Worm (Caenorhabditis elegans) whole organism, young adult: ENCODE measurements around the gene sel-10.

Source experiments
- B0035.1 ChIP-seq: sonication (generic microtip); optimal IDR thresholded peaks from 2 replicates; lab custom pipeline; 2016; ENCODE audit warnings: missing genetic modification characterization, mild to moderate bottlenecking, missing compliant biosample characterization, missing genotype, missing genetic modification reagents
- B0336.3 ChIP-seq: fragments of 200-800 bp; sonication (Bioruptor generic); IDR thresholded peaks from 2 replicates; pipeline ENCODE4 v1.3.6; 2022; ENCODE audit warnings: missing genetic modification characterization, missing compliant biosample characterization
- D2030.7 ChIP-seq: fragments of 200-800 bp; sonication (Bioruptor generic); IDR thresholded peaks from 2 replicates; pipeline ENCODE4 v1.3.6; 2022; ENCODE audit warnings: missing genetic modification reagents, missing genetic modification characterization, missing compliant biosample characterization
- F10E7.11 ChIP-seq: sonication (generic microtip); optimal IDR thresholded peaks from 2 replicates; lab custom pipeline; 2017; ENCODE audit warnings: mild to moderate bottlenecking, missing genetic modification characterization, moderate library complexity, missing compliant biosample characterization
- F22D6.2 ChIP-seq: sonication (generic microtip); optimal IDR thresholded peaks from 2 replicates; lab custom pipeline; 2016; ENCODE audit warnings: mild to moderate bottlenecking, missing genetic modification characterization, missing compliant biosample characterization
- F57C9.4 ChIP-seq: sonication (generic microtip); optimal IDR thresholded peaks from 2 replicates; lab custom pipeline; 2017; ENCODE audit warnings: mild to moderate bottlenecking, missing genetic modification characterization, missing compliant biosample characterization
- K11D2.4 ChIP-seq: fragments of 200-800 bp; sonication (Bioruptor generic); IDR thresholded peaks from 2 replicates; pipeline ENCODE4 v1.3.6; 2022; ENCODE audit warnings: missing genetic modification reagents, missing genetic modification characterization, missing compliant biosample characterization
- K12H6.12 ChIP-seq: fragments of 200-800 bp; sonication (Bioruptor generic); optimal IDR thresholded peaks from 2 replicates; lab custom pipeline; 2018; ENCODE audit warnings: mild to moderate bottlenecking, missing genetic modification characterization, missing compliant biosample characterization
- T07F8.4 ChIP-seq: sonication (generic microtip); optimal IDR thresholded peaks from 2 replicates; lab custom pipeline; 2016; ENCODE audit warnings: mild to moderate bottlenecking, missing genetic modification characterization, moderate library complexity, missing compliant biosample characterization
- T26A5.8 ChIP-seq: sonication (generic microtip); optimal IDR thresholded peaks from 2 replicates; lab custom pipeline; 2016; ENCODE audit warnings: missing genetic modification characterization, missing compliant biosample characterization
- Y79H2A.3 ChIP-seq: fragments of 200-800 bp; sonication (Bioruptor generic); conservative IDR thresholded peaks from 2 replicates; pipeline ENCODE4 v1.3.6; 2022; ENCODE audit warnings: missing genetic modification reagents, missing genetic modification characterization, missing compliant biosample characterization
- aptf-3 ChIP-seq: fragments of 200-800 bp; sonication (Bioruptor generic); IDR thresholded peaks from 2 replicates; pipeline ENCODE4 v1.3.6; 2022; ENCODE audit warnings: missing genetic modification characterization, missing compliant biosample characterization
- attf-5 ChIP-seq: fragments of 200-800 bp; sonication (Bioruptor generic); optimal IDR thresholded peaks from 2 replicates; lab custom pipeline; 2018; ENCODE audit warnings: mild to moderate bottlenecking, missing genetic modification characterization, missing compliant biosample characterization
- bed-1 ChIP-seq: fragments of 200-800 bp; sonication (Bioruptor generic); IDR thresholded peaks from 2 replicates; pipeline ENCODE4 v1.3.6; 2022; ENCODE audit warnings: missing genetic modification reagents, missing genetic modification characterization, missing compliant biosample characterization
- ccch-3 ChIP-seq: fragments of 200-800 bp; sonication (Bioruptor generic); optimal IDR thresholded peaks from 2 replicates; lab custom pipeline; 2018; ENCODE audit warnings: mild to moderate bottlenecking, missing genetic modification characterization, missing compliant biosample characterization
- cebp-2 ChIP-seq: fragments of 200-800 bp; sonication (Bioruptor generic); IDR thresholded peaks from 2 replicates; pipeline ENCODE4 v1.3.6; 2022; ENCODE audit warnings: missing genetic modification characterization, missing compliant biosample characterization
- ceh-100 ChIP-seq: fragments of 200-800 bp; sonication (Bioruptor generic); IDR thresholded peaks from 2 replicates; pipeline ENCODE4 v1.3.6; 2022; ENCODE audit warnings: missing genetic modification reagents, missing genetic modification characterization, missing compliant biosample characterization
- ceh-27 ChIP-seq: fragments of 200-800 bp; sonication (Bioruptor generic); optimal IDR thresholded peaks from 2 replicates; lab custom pipeline; 2018; ENCODE audit warnings: mild to moderate bottlenecking, missing genetic modification characterization, moderate library complexity, missing compliant biosample characterization
- ceh-58 ChIP-seq: fragments of 200-800 bp; sonication (Bioruptor generic); IDR thresholded peaks from 2 replicates; pipeline ENCODE4 v1.3.6; 2022; ENCODE audit warnings: missing genetic modification characterization, missing compliant biosample characterization
- ceh-79 ChIP-seq: sonication (generic microtip); optimal IDR thresholded peaks from 2 replicates; lab custom pipeline; 2017; ENCODE audit warnings: mild to moderate bottlenecking, missing genetic modification characterization, missing compliant biosample characterization
- die-1 ChIP-seq: sonication (generic microtip); optimal IDR thresholded peaks from 2 replicates; lab custom pipeline; 2016; ENCODE audit warnings: missing genotype, mild to moderate bottlenecking, missing genetic modification characterization, missing compliant biosample characterization
- dpff-1 ChIP-seq: sonication (generic microtip); optimal IDR thresholded peaks from 2 replicates; lab custom pipeline; 2017; ENCODE audit warnings: mild to moderate bottlenecking, missing genetic modification characterization, missing compliant biosample characterization
- dpl-1 ChIP-seq: fragments of 150-350 bp; optimal IDR thresholded peaks from 2 replicates; lab custom pipeline; 2014; ENCODE audit warnings: missing biosample characterization, missing genetic modification reagents, missing genetic modification characterization
- ets-4 ChIP-seq: fragments of 200-800 bp; sonication (Bioruptor generic); optimal IDR thresholded peaks from 2 replicates; lab custom pipeline; 2018; ENCODE audit warnings: mild to moderate bottlenecking, missing genetic modification characterization, missing compliant biosample characterization
- fkh-3 ChIP-seq: sonication (generic microtip); optimal IDR thresholded peaks from 2 replicates; lab custom pipeline; 2016; ENCODE audit warnings: mild to moderate bottlenecking, missing genetic modification characterization, missing compliant biosample characterization
- gei-17 ChIP-seq: fragments of 200-800 bp; sonication (Bioruptor generic); optimal IDR thresholded peaks from 2 replicates; lab custom pipeline; 2018; ENCODE audit warnings: mild to moderate bottlenecking, missing genetic modification characterization, missing compliant biosample characterization
- hlh-12 ChIP-seq: sonication (generic microtip); optimal IDR thresholded peaks from 2 replicates; lab custom pipeline; 2016; ENCODE audit warnings: missing genetic modification characterization, missing compliant biosample characterization
- hlh-26 ChIP-seq: fragments of 200-800 bp; sonication (Bioruptor generic); conservative IDR thresholded peaks from 2 replicates; pipeline ENCODE4 v1.3.6; 2022; ENCODE audit warnings: missing genetic modification reagents, missing genetic modification characterization, missing compliant biosample characterization
- hmg-20 ChIP-seq: fragments of 200-800 bp; sonication (Bioruptor generic); IDR thresholded peaks from 2 replicates; pipeline ENCODE4 v1.3.6; 2022; ENCODE audit warnings: missing genetic modification reagents, missing genetic modification characterization, missing compliant biosample characterization
- hsf-1 ChIP-seq: fragments of 200-800 bp; sonication (Bioruptor generic); IDR thresholded peaks from 2 replicates; pipeline ENCODE4 v1.3.6; 2022; ENCODE audit warnings: missing genetic modification reagents, missing genetic modification characterization, missing compliant biosample characterization
- madf-3 ChIP-seq: fragments of 200-800 bp; sonication (Bioruptor generic); IDR thresholded peaks from 2 replicates; pipeline ENCODE4 v1.3.6; 2022; ENCODE audit warnings: missing genetic modification reagents, missing genetic modification characterization, missing compliant biosample characterization
- mel-28 ChIP-seq: sonication (generic microtip); optimal IDR thresholded peaks from 2 replicates; lab custom pipeline; 2016; ENCODE audit warnings: borderline replicate concordance, mild to moderate bottlenecking, missing genetic modification characterization, missing compliant biosample characterization
- nhr-80 ChIP-seq: sonication (generic microtip); optimal IDR thresholded peaks from 2 replicates; lab custom pipeline; 2016; ENCODE audit warnings: missing genetic modification characterization, missing compliant biosample characterization
- repo-1 ChIP-seq: sonication (generic microtip); optimal IDR thresholded peaks from 2 replicates; lab custom pipeline; 2017; ENCODE audit warnings: mild to moderate bottlenecking, missing genetic modification characterization, missing compliant biosample characterization
- sea-2 ChIP-seq: fragments of 200-800 bp; sonication (Bioruptor generic); IDR thresholded peaks from 2 replicates; pipeline ENCODE4 v1.3.6; 2022; ENCODE audit warnings: missing genetic modification characterization, missing compliant biosample characterization
- tbp1 ChIP-seq: fragments of 200-800 bp; sonication (Bioruptor generic); optimal IDR thresholded peaks from 2 replicates; lab custom pipeline; 2018; ENCODE audit warnings: mild to moderate bottlenecking, missing genetic modification characterization, missing compliant biosample characterization
- unc-130 ChIP-seq: sonication (generic microtip); optimal IDR thresholded peaks from 2 replicates; lab custom pipeline; 2016; ENCODE audit warnings: missing genetic modification reagents, missing genetic modification characterization, missing compliant biosample characterization
- unc-62 ChIP-seq: fragments of 150-350 bp; optimal IDR thresholded peaks from 2 replicates; lab custom pipeline; 2014; ENCODE audit warnings: missing biosample characterization, missing genetic modification reagents, missing genetic modification characterization
- xnd-1 ChIP-seq: sonication (generic microtip); optimal IDR thresholded peaks from 2 replicates; lab custom pipeline; 2016; ENCODE audit warnings: missing genotype, missing genetic modification reagents, missing genetic modification characterization, missing compliant biosample characterization
- ztf-3 ChIP-seq: fragments of 200-800 bp; sonication (Bioruptor generic); optimal IDR thresholded peaks from 2 replicates; lab custom pipeline; 2018; ENCODE audit warnings: mild to moderate bottlenecking, missing genetic modification characterization, missing compliant biosample characterization

sel-10 gene

DNA sequence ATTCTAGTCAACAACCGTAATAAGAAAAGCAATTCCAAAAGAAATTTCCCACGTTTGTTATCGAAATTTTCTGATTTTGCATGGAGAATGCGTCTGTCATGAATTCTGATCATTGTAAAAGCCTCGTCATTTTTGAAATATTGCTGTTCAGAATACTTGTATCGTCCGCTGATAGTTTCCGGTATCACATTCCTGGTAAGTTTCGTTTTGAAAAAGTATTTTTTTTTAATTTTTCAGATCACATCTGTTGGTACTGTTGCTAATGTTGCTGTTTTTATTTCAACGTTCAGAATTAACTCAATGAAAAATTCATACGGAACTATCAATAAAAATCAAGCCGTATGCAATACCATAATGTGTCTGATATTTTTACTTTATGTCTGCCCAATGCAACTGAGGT lies 21.7 kb downstream of the sel-10 start, which contains the start of gene srx-17:
Gene srx-17, plus strand, starts transcription at position 301 of the 400 bp plus-strand sequence.
- no peak for TF ChIP-seq ccch-3 (GFP tag; lab: Kevin White, UChicago)
- no peak for TF ChIP-seq F22D6.2 (tag; lab: Kevin White, UChicago)
- TF ChIP-seq aptf-3 = no peak
- no peak for TF ChIP-seq T26A5.8 (tag; lab: Kevin White, UChicago)
- no peak for TF ChIP-seq ztf-3 (GFP tag; lab: Kevin White, UChicago)
- no peak for TF ChIP-seq dpl-1 (GFP tag; lab: Kevin White, UChicago)
- TF ChIP-seq dpff-1 (tag; lab: Kevin White, UChicago) = no peak
- TF ChIP-seq die-1 (tag; lab: Kevin White, UChicago) = no peak
- no peak for TF ChIP-seq nhr-80 (tag; lab: Kevin White, UChicago)

DNA sequence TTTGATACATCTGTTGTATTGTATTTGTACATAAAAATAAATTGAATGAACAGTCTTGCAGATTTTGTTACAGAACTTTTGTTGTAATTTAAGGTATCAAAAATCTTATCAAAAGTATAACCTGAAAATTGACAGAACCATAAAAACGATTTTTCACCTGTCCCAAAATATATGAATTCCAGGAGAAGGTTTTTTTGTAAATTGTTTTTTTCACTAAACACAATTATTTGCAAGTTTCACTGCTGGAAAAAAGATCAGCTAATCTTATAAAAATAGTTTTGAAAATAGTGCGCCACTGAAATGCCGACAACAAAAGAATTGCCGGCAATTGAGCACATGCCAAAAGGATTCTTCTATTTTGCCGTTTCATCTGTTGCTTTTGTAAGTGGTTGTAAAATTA lies 24.0 kb downstream of the sel-10 start, which contains the start of gene srx-130:
Gene srx-130, plus strand, starts transcription at position 301 of the 400 bp plus-strand sequence.
- TF ChIP-seq repo-1 (tag; lab: Kevin White, UChicago) (no peak), ceh-58 (no peak), dpl-1 (GFP tag; lab: Kevin White, UChicago) (no peak), hlh-26 (no peak), F10E7.11 (no peak), tbp1 (no peak), ceh-27 (no peak), gei-17 (GFP tag; lab: Kevin White, UChicago) (no peak), hsf-1 (GFP tag; lab: Robert Waterston, UW) (no peak)

DNA sequence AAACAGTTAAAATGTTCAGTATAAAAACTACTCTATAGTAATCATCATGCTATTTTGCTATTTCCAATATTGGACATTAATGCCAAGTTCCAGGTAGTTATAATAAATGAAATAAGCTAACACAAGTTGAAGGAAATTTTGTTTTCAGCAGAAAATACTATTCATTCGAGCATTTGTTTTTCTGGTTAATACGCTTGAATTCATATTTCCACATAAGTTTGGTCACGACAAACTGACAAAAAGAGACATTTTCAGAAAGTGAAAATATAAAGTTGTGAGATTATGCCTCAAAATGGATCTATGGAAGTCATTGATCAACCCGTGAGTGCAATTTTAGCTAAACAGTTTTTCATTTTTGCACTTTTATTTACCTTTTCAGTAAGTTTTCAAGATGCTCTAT lies 26.0 kb downstream of the sel-10 start, which contains the start of gene srx-131:
Gene srx-131, plus strand, starts transcription at position 301 of the 400 bp plus-strand sequence.
- TF ChIP-seq attf-5 (GFP tag; lab: Kevin White, UChicago) (no peak), sea-2 (GFP tag; lab: Robert Waterston, UW) (no peak), B0035.1 (no peak), ceh-27 (no peak)

DNA sequence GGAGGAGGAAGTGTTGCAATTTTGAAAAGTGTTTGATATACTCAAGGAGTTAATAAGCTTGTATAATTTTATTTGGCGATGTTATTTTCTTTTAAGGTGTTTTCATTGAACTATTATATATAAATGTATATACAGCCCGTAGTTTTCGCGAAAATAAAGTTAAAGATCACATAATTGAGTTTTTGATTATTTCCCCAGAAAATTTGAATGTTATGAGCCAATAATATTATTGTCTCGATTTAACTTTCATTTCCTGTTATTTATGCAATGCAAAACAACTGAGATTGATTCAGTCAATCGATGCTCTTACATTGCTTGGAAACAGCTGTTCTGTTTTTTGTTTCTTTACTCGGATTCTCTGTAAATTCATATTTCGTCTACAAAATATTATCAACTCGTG lies 29.2 kb downstream of the sel-10 start, which contains the start of gene srx-133:
Gene srx-133, plus strand, starts transcription at position 301 of the 400 bp plus-strand sequence.
- TF ChIP-seq T07F8.4 (tag; lab: Kevin White, UChicago) (no peak), cebp-2 (GFP tag; lab: Robert Waterston, UW) (no peak), bed-1 (GFP tag; lab: Robert Waterston, UW) (no peak), D2030.7 (GFP tag; lab: Robert Waterston, UW) (no peak), unc-130 (GFP tag; lab: Kevin White, UChicago) (no peak), mel-28 (tag; lab: Kevin White, UChicago) (no peak), ceh-100 (no peak), hmg-20 (GFP tag; lab: Robert Waterston, UW) (no peak), T26A5.8 (tag; lab: Kevin White, UChicago) (no peak), xnd-1 (tag; lab: Kevin White, UChicago) (no peak), hlh-12 (tag; lab: Kevin White, UChicago) (no peak), ceh-79 (no peak), nhr-80 (tag; lab: Kevin White, UChicago) (no peak)

DNA sequence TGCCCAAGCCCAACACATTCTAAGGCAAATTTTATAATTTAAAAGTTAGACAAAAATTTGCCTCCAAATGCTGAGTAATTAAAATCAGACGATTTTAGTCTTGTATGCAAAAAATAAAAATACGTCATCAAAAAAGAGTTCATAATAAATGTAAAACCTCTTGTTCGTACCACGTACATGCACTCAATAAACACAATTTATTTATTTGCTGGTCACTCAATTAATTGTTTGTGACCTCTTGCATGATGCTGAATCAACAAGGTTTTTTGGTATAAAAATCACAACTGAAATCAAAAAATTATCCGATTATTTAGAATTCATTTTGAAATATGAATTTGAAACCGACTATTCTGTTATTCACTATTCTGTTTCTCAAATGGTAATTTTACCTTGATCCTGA lies 31.0 kb downstream of the sel-10 start, which contains the start of gene hpx-2:
Gene hpx-2, plus strand, starts transcription at position 301 of the 400 bp plus-strand sequence.
- no peak for TF ChIP-seq B0336.3 (GFP tag; lab: Robert Waterston, UW)
- no peak for TF ChIP-seq madf-3 (GFP tag; lab: Robert Waterston, UW)
- TF ChIP-seq ztf-3 (GFP tag; lab: Kevin White, UChicago) = no peak
- no peak for TF ChIP-seq aptf-3
- TF ChIP-seq die-1 (tag; lab: Kevin White, UChicago) = no peak
- no peak for TF ChIP-seq ccch-3 (GFP tag; lab: Kevin White, UChicago)
- no peak for TF ChIP-seq F57C9.4
- TF ChIP-seq ets-4 (GFP tag; lab: Kevin White, UChicago) = no peak
- TF ChIP-seq Y79H2A.3 (GFP tag; lab: Robert Waterston, UW) = no peak
- TF ChIP-seq unc-62 (GFP tag; lab: Kevin White, UChicago) = no peak
- no peak for TF ChIP-seq fkh-3
- TF ChIP-seq cebp-2 (GFP tag; lab: Robert Waterston, UW) = no peak
- TF ChIP-seq dpl-1 (GFP tag; lab: Kevin White, UChicago) = no peak
- no peak for TF ChIP-seq K12H6.12 (tag; lab: Kevin White, UChicago)
- no peak for TF ChIP-seq K11D2.4
- TF ChIP-seq F22D6.2 (tag; lab: Kevin White, UChicago) = no peak
